Worm (Caenorhabditis elegans) whole organism, early embryonic: ENCODE results near the gene hel-1.

Experiments used
- ama-1 ChIP-seq: fragments of 150-350 bp; optimal IDR thresholded peaks from 2 replicates; lab custom pipeline; 2014
- ets-7 ChIP-seq: sonication (generic microtip); optimal IDR thresholded peaks from 2 replicates; lab custom pipeline; 2016; ENCODE audit warnings: missing genotype, missing genetic modification characterization, missing compliant biosample characterization
- flt-1 ChIP-seq: fragments of 200-800 bp; sonication (Bioruptor generic); IDR thresholded peaks from 2 replicates; pipeline ENCODE4 v1.3.6; 2022; ENCODE audit warnings: missing genetic modification characterization, missing compliant biosample characterization
- hnd-1 ChIP-seq: sonication (generic microtip); optimal IDR thresholded peaks from 2 replicates; lab custom pipeline; 2016; ENCODE audit warnings: missing genetic modification characterization, missing compliant biosample characterization
- sea-1 ChIP-seq: fragments of 200-800 bp; sonication (Bioruptor generic); conservative IDR thresholded peaks from 2 replicates; pipeline ENCODE4 v1.3.6; 2022; ENCODE audit warnings: missing genetic modification characterization, missing compliant biosample characterization
- tbx-11 ChIP-seq: fragments of 200-800 bp; sonication (Bioruptor generic); IDR thresholded peaks from 2 replicates; pipeline ENCODE4 v1.3.6; 2022; ENCODE audit warnings: missing genetic modification characterization, missing compliant biosample characterization
- tra-4 ChIP-seq: sonication (generic microtip); optimal IDR thresholded peaks from 2 replicates; lab custom pipeline; 2017; ENCODE audit warnings: missing genetic modification characterization, missing compliant biosample characterization

DNA sequence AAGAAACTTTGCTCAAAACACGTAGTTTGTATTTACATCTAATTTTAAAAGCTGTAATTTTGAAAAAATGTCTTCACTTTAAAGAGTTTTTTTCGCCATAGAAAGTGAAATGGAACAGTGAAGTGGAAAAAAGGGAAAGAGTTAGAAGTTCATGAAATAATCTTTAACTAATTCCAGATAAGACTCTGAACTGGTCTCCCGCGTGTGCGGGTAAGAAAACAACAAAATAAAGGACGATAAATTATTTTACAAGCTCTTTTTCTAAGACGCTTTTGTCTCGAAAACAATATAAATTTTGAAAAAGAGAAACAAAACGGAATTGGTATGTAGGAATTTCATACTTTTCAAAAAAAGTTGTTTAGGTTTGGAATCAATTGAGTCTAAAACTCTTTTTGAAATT is 12.0 kb downstream of the hel-1 start:
- TF ChIP-seq ets-7, result no peak
- no peak for TF ChIP-seq ama-1 (lab: Kevin White, UChicago)
- TF ChIP-seq tbx-11, result no peak
- TF ChIP-seq tra-4, result no peak
- no peak for TF ChIP-seq hnd-1
- TF ChIP-seq flt-1 (GFP tag; lab: Robert Waterston, UW), result no peak
- no peak for TF ChIP-seq sea-1 (GFP tag; lab: Robert Waterston, UW)
